Fruit fly (Drosophila melanogaster) whole organism, embryonic: ENCODE results near the gene Diedel2.

Experiments
- ATbp ChIP-seq: fragments of 200-800 bp; sonication (Bioruptor generic); optimal IDR thresholded peaks from 2 replicates; lab custom pipeline; 2017; ENCODE audit warnings: missing biosample characterization, mild to moderate bottlenecking, missing genetic modification characterization, missing genetic modification reagents
- BEAF-32 ChIP-seq: fragments of 200-800 bp; sonication (Bioruptor generic); optimal IDR thresholded peaks from 3 replicates; lab custom pipeline; 2017; ENCODE audit warnings: missing biosample characterization, missing genetic modification characterization, mild to moderate bottlenecking, moderate library complexity, missing genetic modification reagents
- CG10274 ChIP-seq: fragments of 200-800 bp; sonication (Bioruptor generic); optimal IDR thresholded peaks from 3 replicates; lab custom pipeline; 2017; ENCODE audit warnings: missing biosample characterization, mild to moderate bottlenecking, missing genetic modification characterization
- CG10543 ChIP-seq: fragments of 200-800 bp; sonication (Bioruptor generic); optimal IDR thresholded peaks from 3 replicates; lab custom pipeline; 2017; ENCODE audit warnings: missing biosample characterization, mild to moderate bottlenecking, missing genetic modification characterization, moderate library complexity
- CG10565 ChIP-seq: fragments of 200-800 bp; sonication (Bioruptor generic); optimal IDR thresholded peaks from 3 replicates; lab custom pipeline; 2016; ENCODE audit warnings: missing biosample characterization, mild to moderate bottlenecking, missing genetic modification characterization
- CG10959 ChIP-seq: fragments of 200-800 bp; sonication (Bioruptor generic); IDR thresholded peaks from 2 replicates; pipeline ENCODE4 v1.3.6; 2022; ENCODE audit warnings: missing biosample characterization, missing genetic modification characterization
- CG11247 ChIP-seq: fragments of 200-800 bp; sonication (Bioruptor generic); IDR thresholded peaks from 2 replicates; pipeline ENCODE4 v1.3.6; 2022; ENCODE audit warnings: missing biosample characterization, missing genetic modification characterization
- CG13296 ChIP-seq: fragments of 200-800 bp; sonication (Bioruptor generic); optimal IDR thresholded peaks from 3 replicates; lab custom pipeline; 2018; ENCODE audit warnings: missing biosample characterization, mild to moderate bottlenecking, missing genetic modification characterization
- CG15011 ChIP-seq: fragments of 200-800 bp; sonication (Bioruptor generic); optimal IDR thresholded peaks from 3 replicates; lab custom pipeline; 2018; ENCODE audit warnings: missing biosample characterization, mild to moderate bottlenecking, missing genetic modification characterization
- CG15269 ChIP-seq: fragments of 200-800 bp; sonication (Bioruptor generic); optimal IDR thresholded peaks from 2 replicates; lab custom pipeline; 2018; ENCODE audit warnings: missing biosample characterization, mild to moderate bottlenecking, missing genetic modification characterization, moderate library complexity
- CG15479 ChIP-seq: fragments of 200-800 bp; sonication (Bioruptor generic); optimal IDR thresholded peaks from 3 replicates; lab custom pipeline; 2019; ENCODE audit warnings: missing biosample characterization, mild to moderate bottlenecking, missing genetic modification characterization, moderate library complexity
- CG17385 ChIP-seq: fragments of 200-800 bp; sonication (Bioruptor generic); optimal IDR thresholded peaks from 3 replicates; lab custom pipeline; 2018; ENCODE audit warnings: missing biosample characterization, mild to moderate bottlenecking, missing genetic modification characterization
- CG1832 ChIP-seq: fragments of 200-800 bp; sonication (Bioruptor generic); optimal IDR thresholded peaks from 2 replicates; lab custom pipeline; 2017; ENCODE audit warnings: missing biosample characterization, mild to moderate bottlenecking, missing genetic modification characterization, inconsistent platforms
- CG2120 ChIP-seq: fragments of 200-800 bp; sonication (Bioruptor generic); optimal IDR thresholded peaks from 3 replicates; lab custom pipeline; 2016; ENCODE audit warnings: missing biosample characterization, missing genetic modification characterization
- CG2199 ChIP-seq: fragments of 200-800 bp; sonication (Bioruptor generic); IDR thresholded peaks from 3 replicates; pipeline ENCODE4 v1.3.6; 2022; ENCODE audit warnings: missing biosample characterization, missing genetic modification characterization
- CG2202 ChIP-seq: fragments of 200-800 bp; sonication (Bioruptor generic); optimal IDR thresholded peaks from 2 replicates; lab custom pipeline; 2018; ENCODE audit warnings: missing biosample characterization, mild to moderate bottlenecking, missing genetic modification characterization
- CG32772 ChIP-seq: fragments of 200-800 bp; sonication (Bioruptor generic); IDR thresholded peaks from 2 replicates; pipeline ENCODE4 v1.3.6; 2022; ENCODE audit warnings: missing biosample characterization, missing genetic modification characterization
- CG33213 ChIP-seq: fragments of 200-800 bp; sonication (Bioruptor generic); optimal IDR thresholded peaks from 3 replicates; lab custom pipeline; 2016; ENCODE audit warnings: missing biosample characterization, missing genetic modification characterization
- CG6175 ChIP-seq: fragments of 200-800 bp; sonication (Bioruptor generic); IDR thresholded peaks from 3 replicates; pipeline ENCODE4 v1.3.6; 2022; ENCODE audit warnings: missing biosample characterization, missing genetic modification characterization
- CG7556 ChIP-seq: fragments of 200-800 bp; sonication (Bioruptor generic); optimal IDR thresholded peaks from 2 replicates; lab custom pipeline; 2017; ENCODE audit warnings: missing biosample characterization, mild to moderate bottlenecking, missing genetic modification characterization
- D19A ChIP-seq: fragments of 200-800 bp; optimal IDR thresholded peaks from 3 replicates; lab custom pipeline; 2019; ENCODE audit warnings: missing biosample characterization, mild to moderate bottlenecking, missing genetic modification characterization, moderate library complexity
- ERR ChIP-seq: fragments of 200-800 bp; sonication (Bioruptor generic); optimal IDR thresholded peaks from 2 replicates; lab custom pipeline; 2016; ENCODE audit warnings: missing biosample characterization, missing genetic modification characterization
- HLH4C ChIP-seq: fragments of 200-800 bp; sonication (Bioruptor generic); IDR thresholded peaks from 3 replicates; pipeline ENCODE4 v1.3.6; 2022; ENCODE audit warnings: missing biosample characterization, missing genetic modification characterization; ENCODE audit not compliant: partially characterized antibody
- NK7.1 ChIP-seq: fragments of 200-800 bp; sonication (Bioruptor generic); optimal IDR thresholded peaks from 3 replicates; lab custom pipeline; 2016; ENCODE audit warnings: missing biosample characterization, missing genetic modification characterization
- Pdp1 ChIP-seq, 2 experiments: fragments of 200-800 bp; sonication (Bioruptor generic); optimal IDR thresholded peaks; 3 replicates each; lab custom pipeline; 2016; ENCODE audit warnings: missing biosample characterization in 2 of 2, missing genetic modification characterization in 2 of 2, mild to moderate bottlenecking in 1 of 2, moderate library complexity in 1 of 2
- Ravus ChIP-seq: fragments of 200-800 bp; sonication (Bioruptor generic); IDR thresholded peaks from 2 replicates; pipeline ENCODE4 v1.3.6; 2022; ENCODE audit warnings: missing biosample characterization, missing genetic modification characterization
- Sox100B ChIP-seq: fragments of 200-800 bp; sonication (Bioruptor generic); optimal IDR thresholded peaks from 3 replicates; lab custom pipeline; 2018; ENCODE audit warnings: missing biosample characterization, mild to moderate bottlenecking, missing genetic modification characterization
- ara ChIP-seq: fragments of 200-800 bp; sonication (Bioruptor generic); IDR thresholded peaks from 2 replicates; pipeline ENCODE4 v1.3.6; 2022; ENCODE audit warnings: missing biosample characterization, missing genetic modification characterization
- bab2 ChIP-seq: fragments of 200-800 bp; sonication (Bioruptor generic); optimal IDR thresholded peaks from 2 replicates; lab custom pipeline; 2016; ENCODE audit warnings: missing biosample characterization, missing genetic modification characterization
- bbx ChIP-seq: fragments of 200-800 bp; sonication (Bioruptor generic); IDR thresholded peaks from 2 replicates; pipeline ENCODE4 v1.3.6; 2022; ENCODE audit warnings: missing biosample characterization, missing genetic modification characterization; ENCODE audit not compliant: partially characterized antibody
- bowl ChIP-seq: fragments of 200-800 bp; sonication (Bioruptor generic); IDR thresholded peaks from 2 replicates; pipeline ENCODE4 v1.3.6; 2022; ENCODE audit warnings: missing biosample characterization, missing genetic modification characterization
- br ChIP-seq: fragments of >200 bp; optimal IDR thresholded peaks from 2 replicates; lab custom pipeline; 2017
- da ChIP-seq: fragments of 200-800 bp; sonication (Bioruptor generic); optimal IDR thresholded peaks from 2 replicates; lab custom pipeline; 2016; ENCODE audit warnings: missing biosample characterization, missing genetic modification characterization
- eve ChIP-seq, 2 experiments: fragments of >200 bp; optimal IDR thresholded peaks; 2 replicates each; lab custom pipeline; 2017; ENCODE audit warnings: missing biosample characterization in 2 of 2, missing genetic modification characterization in 2 of 2
- h ChIP-seq: fragments of >200 bp; optimal IDR thresholded peaks from 2 replicates; lab custom pipeline; 2017
- kah ChIP-seq: fragments of 200-800 bp; sonication (Bioruptor generic); optimal IDR thresholded peaks from 2 replicates; lab custom pipeline; 2018; ENCODE audit warnings: missing biosample characterization, mild to moderate bottlenecking, missing genetic modification characterization
- knrl ChIP-seq: fragments of 200-800 bp; sonication (Bioruptor generic); IDR thresholded peaks from 3 replicates; pipeline ENCODE4 v1.3.6; 2022; ENCODE audit warnings: missing biosample characterization, missing genetic modification characterization; ENCODE audit not compliant: partially characterized antibody
- pan ChIP-seq, 4 experiments: fragments of >200 bp in 3 of 4; fragments of 200-800 bp in 1 of 4; sonication (Bioruptor generic) in 1 of 4; optimal IDR thresholded peaks in 3 of 4; IDR thresholded peaks in 1 of 4; 2 replicates each; pipeline versions ENCODE4 v1.3.6 to Lab custom; 2017 to 2022; ENCODE audit warnings: missing biosample characterization in 2 of 4, missing genetic modification characterization in 2 of 4, mixed read lengths in 1 of 4
- pzg ChIP-seq: fragments of 200-800 bp; sonication (Bioruptor generic); optimal IDR thresholded peaks from 3 replicates; lab custom pipeline; 2018; ENCODE audit warnings: missing biosample characterization, mild to moderate bottlenecking, missing genetic modification characterization, moderate library complexity
- row ChIP-seq: fragments of 200-800 bp; sonication (Bioruptor generic); IDR thresholded peaks from 3 replicates; pipeline ENCODE4 v1.3.6; 2022; ENCODE audit warnings: missing biosample characterization, missing genetic modification characterization
- salm ChIP-seq: fragments of 200-800 bp; sonication (Bioruptor generic); optimal IDR thresholded peaks from 2 replicates; lab custom pipeline; 2018; ENCODE audit warnings: missing biosample characterization, mild to moderate bottlenecking, missing genetic modification characterization
- schlank ChIP-seq: fragments of 200-800 bp; sonication (Bioruptor generic); optimal IDR thresholded peaks from 2 replicates; lab custom pipeline; 2018; ENCODE audit warnings: missing biosample characterization, mild to moderate bottlenecking, missing genetic modification characterization
- slbo ChIP-seq: fragments of 200-800 bp; sonication (Bioruptor generic); IDR thresholded peaks from 2 replicates; pipeline ENCODE4 v1.3.6; 2022; ENCODE audit warnings: missing biosample characterization, missing genetic modification characterization
- slp2 ChIP-seq: fragments of 200-800 bp; sonication (Bioruptor generic); optimal IDR thresholded peaks from 2 replicates; lab custom pipeline; 2016; ENCODE audit warnings: missing biosample characterization, missing genetic modification characterization
- sqz ChIP-seq: fragments of 200-800 bp; sonication (Bioruptor generic); optimal IDR thresholded peaks from 3 replicates; lab custom pipeline; 2018; ENCODE audit warnings: missing biosample characterization, mild to moderate bottlenecking, missing genetic modification characterization
- tap ChIP-seq: fragments of 200-800 bp; optimal IDR thresholded peaks from 3 replicates; lab custom pipeline; 2019; ENCODE audit warnings: missing biosample characterization, mild to moderate bottlenecking, missing genetic modification characterization, moderate library complexity
- toy ChIP-seq: fragments of 200-800 bp; sonication (Bioruptor generic); IDR thresholded peaks from 2 replicates; pipeline ENCODE4 v1.3.6; 2022; ENCODE audit warnings: missing biosample characterization, missing genetic modification characterization
- wor ChIP-seq: fragments of 200-800 bp; sonication (Bioruptor generic); IDR thresholded peaks from 2 replicates; pipeline ENCODE4 v1.3.6; 2022; ENCODE audit warnings: missing biosample characterization, missing genetic modification characterization
- zen ChIP-seq: fragments of 200-800 bp; sonication (Bioruptor generic); optimal IDR thresholded peaks from 3 replicates; lab custom pipeline; 2018; ENCODE audit warnings: missing biosample characterization, mild to moderate bottlenecking, missing genetic modification characterization, moderate library complexity

Gene Diedel2

dm6 chr3R:29618515-29619157, 10.4 kb downstream of the Diedel2 start, which contains the start of gene CG1907 (continued):
- peak in 1 of 2 experiments; percentile 81 for TF ChIP-seq eve (GFP tag; optimal IDR thresholded peaks at IDR 0.05; lab: Kevin White, UChicago)
- no peak; the same call in 1 of the 2 replicates for TF ChIP-seq bbx (GFP tag; lab: Robert Waterston, UW)
- TF ChIP-seq da, result no peak
- peak; percentile 95 for TF ChIP-seq CG17385
- TF ChIP-seq bowl, result peak; percentile 94
- TF ChIP-seq CG32772, result peak; percentile 98
- TF ChIP-seq row, result peak; percentile 100
- TF ChIP-seq CG2120 (GFP tag; lab: Kevin White, UChicago), result peak; percentile 91
- peak; percentile 98 for TF ChIP-seq CG10543 (GFP tag; lab: Kevin White, UChicago)
- TF ChIP-seq pan (optimal IDR thresholded peaks at IDR 0.05; lab: Kevin White, UChicago), result no peak
- TF ChIP-seq pan (GFP tag; optimal IDR thresholded peaks at IDR 0.05 in 1 of 2, IDR thresholded peaks at IDR 0.05 in 1 of 2), result peak in 1 of 2 experiments; percentile 99
- peak; percentile 95 for TF ChIP-seq D19A (tag; lab: Kevin White, UChicago)
- peak; percentile 45 for TF ChIP-seq pzg
- peak; percentile 99 for TF ChIP-seq CG7556 (GFP tag; lab: Kevin White, UChicago)
- peak; percentile 96 for TF ChIP-seq ATbp
- peak; percentile 98 for TF ChIP-seq CG10959
- peak; percentile 96 for TF ChIP-seq CG6175 (GFP tag; lab: Robert Waterston, UW)
- peak; percentile 93 for TF ChIP-seq kah
- TF ChIP-seq salm (tag; lab: Kevin White, UChicago), result peak; percentile 96
- 0 out of 3 replicates have a peak, but pooled peaks have one; percentile 49 for TF ChIP-seq HLH4C (GFP tag; lab: Robert Waterston, UW)
- peak; percentile 82 for TF ChIP-seq CG15479 (GFP tag; lab: Kevin White, UChicago)
- peak; percentile 42; the same call in 1 of the 3 replicates for TF ChIP-seq knrl
- peak; percentile 98 for TF ChIP-seq tap (tag; lab: Kevin White, UChicago)
- peak; percentile 97 for TF ChIP-seq CG15269 (tag; lab: Kevin White, UChicago)
- peak; percentile 99 for TF ChIP-seq ara (GFP tag; lab: Robert Waterston, UW)
- TF ChIP-seq zen (tag; lab: Kevin White, UChicago), result peak; percentile 98
- peak; percentile 98 for TF ChIP-seq CG11247
- peak; percentile 97 for TF ChIP-seq wor (GFP tag; lab: Robert Waterston, UW)
- TF ChIP-seq CG13296 (GFP tag; lab: Kevin White, UChicago), result peak; percentile 98
- TF ChIP-seq Pdp1 (GFP tag; optimal IDR thresholded peaks at IDR 0.05; lab: Kevin White, UChicago), result peak; percentile 71 to 84
- peak; percentile 90 for TF ChIP-seq schlank (tag; lab: Kevin White, UChicago)
- peak; percentile 75 for TF ChIP-seq NK7.1 (GFP tag; lab: Kevin White, UChicago)
- peak; percentile 97 for TF ChIP-seq CG2202
- TF ChIP-seq h, result no peak
- peak; percentile 88 for TF ChIP-seq bab2 (GFP tag; lab: Kevin White, UChicago)
- peak; percentile 99 for TF ChIP-seq slbo (GFP tag; lab: Robert Waterston, UW)
- TF ChIP-seq slp2 (GFP tag; lab: Kevin White, UChicago), result peak; percentile 83
- TF ChIP-seq CG10274 (GFP tag; lab: Kevin White, UChicago), result peak; percentile 91
- peak; percentile 98 for TF ChIP-seq CG2199
- TF ChIP-seq CG33213 (GFP tag; lab: Kevin White, UChicago), result peak; percentile 85
- TF ChIP-seq sqz (GFP tag; lab: Kevin White, UChicago), result peak; percentile 96
- peak; percentile 97 for TF ChIP-seq toy (GFP tag; lab: Robert Waterston, UW)
- peak; percentile 75 for TF ChIP-seq ERR (GFP tag; lab: Kevin White, UChicago)
- TF ChIP-seq CG1832 (GFP tag; lab: Kevin White, UChicago), result peak; percentile 91
- peak; percentile 88 for TF ChIP-seq CG10565 (GFP tag; lab: Kevin White, UChicago)
- peak; percentile 96 for TF ChIP-seq CG15011 (GFP tag; lab: Kevin White, UChicago)
- TF ChIP-seq Ravus (GFP tag; lab: Robert Waterston, UW), result peak; percentile 94
- TF ChIP-seq BEAF-32 (GFP tag; lab: Kevin White, UChicago), result peak; percentile 33
- peak; percentile 97 for TF ChIP-seq Sox100B (GFP tag; lab: Kevin White, UChicago)
- no peak for TF ChIP-seq br (lab: Kevin White, UChicago)
